Worm (Caenorhabditis elegans) whole organism, late embryonic: Measurements from ENCODE around the gene atat-2.

ENCODE experiments used
- C08G9.2 ChIP-seq: sonication (generic microtip); optimal IDR thresholded peaks from 2 replicates; lab custom pipeline; 2016; ENCODE audit warnings: mild to moderate bottlenecking, missing genetic modification characterization, moderate library complexity, missing compliant biosample characterization
- C38D4.7 ChIP-seq: fragments of 200-800 bp; sonication (Bioruptor generic); optimal IDR thresholded peaks from 2 replicates; lab custom pipeline; 2018; ENCODE audit warnings: mild to moderate bottlenecking, missing genetic modification characterization, moderate library complexity, missing compliant biosample characterization
- F13H6.1 ChIP-seq: sonication (generic microtip); optimal IDR thresholded peaks from 2 replicates; lab custom pipeline; 2016; ENCODE audit warnings: missing genetic modification characterization, missing compliant biosample characterization
- K02D7.2 ChIP-seq: sonication (generic microtip); optimal IDR thresholded peaks from 2 replicates; lab custom pipeline; 2017; ENCODE audit warnings: mild to moderate bottlenecking, missing genetic modification characterization, missing compliant biosample characterization
- T23F11.4 ChIP-seq: fragments of 200-800 bp; sonication (Bioruptor generic); optimal IDR thresholded peaks from 2 replicates; lab custom pipeline; 2018; ENCODE audit warnings: mild to moderate bottlenecking, missing genetic modification characterization, missing compliant biosample characterization
- ama-1 ChIP-seq: fragments of 150-350 bp; optimal IDR thresholded peaks from 2 replicates; lab custom pipeline; 2014
- ceh-14 ChIP-seq: sonication (generic microtip); optimal IDR thresholded peaks from 2 replicates; lab custom pipeline; 2016; ENCODE audit warnings: missing genotype, missing genetic modification characterization, missing compliant biosample characterization
- ceh-19 ChIP-seq: fragments of 200-800 bp; sonication (Bioruptor generic); optimal IDR thresholded peaks from 2 replicates; lab custom pipeline; 2018; ENCODE audit warnings: mild to moderate bottlenecking, missing genetic modification characterization, missing compliant biosample characterization
- ceh-2 ChIP-seq: sonication (generic microtip); optimal IDR thresholded peaks from 2 replicates; lab custom pipeline; 2016; ENCODE audit warnings: missing genotype, missing genetic modification characterization, missing compliant biosample characterization
- ceh-22 ChIP-seq: sonication (generic microtip); optimal IDR thresholded peaks from 2 replicates; lab custom pipeline; 2017; ENCODE audit warnings: missing biosample characterization, missing genetic modification characterization
- ceh-30 ChIP-seq: fragments of 150-350 bp; optimal IDR thresholded peaks from 2 replicates; lab custom pipeline; 2014; ENCODE audit warnings: missing biosample characterization, missing genetic modification characterization
- ceh-31 ChIP-seq: sonication (generic microtip); optimal IDR thresholded peaks from 2 replicates; lab custom pipeline; 2016; ENCODE audit warnings: missing genetic modification characterization, missing compliant biosample characterization
- ceh-34 ChIP-seq: sonication (generic microtip); optimal IDR thresholded peaks from 2 replicates; lab custom pipeline; 2016; ENCODE audit warnings: mild to moderate bottlenecking, missing genetic modification characterization, missing compliant biosample characterization
- ceh-45 ChIP-seq: fragments of 200-800 bp; sonication (Bioruptor generic); IDR thresholded peaks from 2 replicates; pipeline ENCODE4 v1.3.6; 2022; ENCODE audit warnings: missing genetic modification reagents, missing genetic modification characterization, missing compliant biosample characterization
- ceh-48 ChIP-seq: sonication (generic microtip); optimal IDR thresholded peaks from 2 replicates; lab custom pipeline; 2016; ENCODE audit warnings: missing genetic modification characterization, inconsistent platforms, missing compliant biosample characterization
- ceh-6 ChIP-seq: fragments of 200-800 bp; sonication (Bioruptor generic); optimal IDR thresholded peaks from 2 replicates; lab custom pipeline; 2018; ENCODE audit warnings: mild to moderate bottlenecking, missing genetic modification characterization, missing compliant biosample characterization
- dmd-4 ChIP-seq: sonication (generic microtip); optimal IDR thresholded peaks from 2 replicates; lab custom pipeline; 2016; ENCODE audit warnings: borderline replicate concordance, missing genetic modification characterization, missing compliant biosample characterization
- dve-1 ChIP-seq: sonication (generic microtip); optimal IDR thresholded peaks from 2 replicates; lab custom pipeline; 2017; ENCODE audit warnings: antibody characterized with exemption, mild to moderate bottlenecking, missing genetic modification characterization, missing compliant biosample characterization
- elt-2 ChIP-seq: sonication (generic microtip); optimal IDR thresholded peaks from 2 replicates; lab custom pipeline; 2016; ENCODE audit warnings: missing genetic modification reagents, missing genetic modification characterization, missing compliant biosample characterization
- ets-4 ChIP-seq: sonication (generic microtip); optimal IDR thresholded peaks from 2 replicates; lab custom pipeline; 2016; ENCODE audit warnings: missing genetic modification characterization, missing compliant biosample characterization
- eyg-1 ChIP-seq: sonication (generic microtip); optimal IDR thresholded peaks from 2 replicates; lab custom pipeline; 2016; ENCODE audit warnings: missing genotype, missing genetic modification characterization, missing compliant biosample characterization
- fax-1 ChIP-seq: sonication (generic microtip); optimal IDR thresholded peaks from 2 replicates; lab custom pipeline; 2016; ENCODE audit warnings: missing genotype, missing genetic modification characterization, missing compliant biosample characterization
- fkh-10 ChIP-seq: fragments of 150-350 bp; optimal IDR thresholded peaks from 2 replicates; lab custom pipeline; 2014; ENCODE audit warnings: missing biosample characterization, missing genetic modification reagents, missing genetic modification characterization
- fkh-6 ChIP-seq: sonication (generic microtip); optimal IDR thresholded peaks from 2 replicates; lab custom pipeline; 2016; ENCODE audit warnings: missing genetic modification characterization, missing compliant biosample characterization
- hlh-13 ChIP-seq: fragments of 200-800 bp; sonication (Bioruptor generic); optimal IDR thresholded peaks from 2 replicates; lab custom pipeline; 2018; ENCODE audit warnings: mild to moderate bottlenecking, missing genetic modification characterization, missing compliant biosample characterization
- hlh-15 ChIP-seq: sonication (generic microtip); optimal IDR thresholded peaks from 2 replicates; lab custom pipeline; 2016; ENCODE audit warnings: missing genetic modification characterization, missing compliant biosample characterization
- hlh-30 ChIP-seq: sonication (generic microtip); optimal IDR thresholded peaks from 2 replicates; lab custom pipeline; 2017; ENCODE audit warnings: antibody characterized with exemption, missing genetic modification characterization, missing compliant biosample characterization; ENCODE audit not compliant: insufficient read depth
- hlh-8 ChIP-seq: sonication (generic microtip); optimal IDR thresholded peaks from 2 replicates; lab custom pipeline; 2016; ENCODE audit warnings: missing genotype, missing genetic modification characterization, missing compliant biosample characterization
- lim-6 ChIP-seq: sonication (generic microtip); optimal IDR thresholded peaks from 2 replicates; lab custom pipeline; 2016; ENCODE audit warnings: missing genetic modification characterization, missing compliant biosample characterization
- lin-11 ChIP-seq: fragments of 200-800 bp; sonication (Bioruptor generic); optimal IDR thresholded peaks from 2 replicates; lab custom pipeline; 2018; ENCODE audit warnings: mild to moderate bottlenecking, missing genetic modification characterization, missing compliant biosample characterization
- madf-2 ChIP-seq: sonication (generic microtip); optimal IDR thresholded peaks from 2 replicates; lab custom pipeline; 2017; ENCODE audit warnings: missing genetic modification characterization, missing compliant biosample characterization
- nfya-1 ChIP-seq: sonication (generic microtip); optimal IDR thresholded peaks from 2 replicates; lab custom pipeline; 2017; ENCODE audit warnings: missing genetic modification characterization, mild to moderate bottlenecking, missing compliant biosample characterization, antibody characterized with exemption, moderate library complexity
- nhr-232 ChIP-seq: sonication (generic microtip); optimal IDR thresholded peaks from 2 replicates; lab custom pipeline; 2016; ENCODE audit warnings: missing genetic modification characterization, missing compliant biosample characterization
- npax-4 ChIP-seq: sonication (generic microtip); optimal IDR thresholded peaks from 2 replicates; lab custom pipeline; 2016; ENCODE audit warnings: missing genetic modification characterization, missing compliant biosample characterization
- odd-2 ChIP-seq: sonication (generic microtip); optimal IDR thresholded peaks from 2 replicates; lab custom pipeline; 2017; ENCODE audit warnings: antibody characterized with exemption, mild to moderate bottlenecking, missing genetic modification characterization, missing compliant biosample characterization
- pag-3 ChIP-seq: sonication (generic microtip); optimal IDR thresholded peaks from 2 replicates; lab custom pipeline; 2016; ENCODE audit warnings: missing compliant biosample characterization, missing genetic modification characterization, borderline replicate concordance
- pat-9 ChIP-seq: fragments of 200-800 bp; sonication (Bioruptor generic); optimal IDR thresholded peaks from 2 replicates; lab custom pipeline; 2018; ENCODE audit warnings: mild to moderate bottlenecking, missing genetic modification characterization, moderate library complexity, missing compliant biosample characterization
- pax-1 ChIP-seq: fragments of 150-350 bp; optimal IDR thresholded peaks from 2 replicates; lab custom pipeline; 2014; ENCODE audit warnings: missing biosample characterization, missing genetic modification characterization
- pha-2 ChIP-seq: sonication (generic microtip); optimal IDR thresholded peaks from 2 replicates; lab custom pipeline; 2017; ENCODE audit warnings: mild to moderate bottlenecking, missing genetic modification characterization, missing compliant biosample characterization
- pqm-1 ChIP-seq: sonication (generic microtip); optimal IDR thresholded peaks from 2 replicates; lab custom pipeline; 2016; ENCODE audit warnings: missing genetic modification characterization, missing compliant biosample characterization
- pros-1 ChIP-seq: fragments of 150-350 bp; optimal IDR thresholded peaks from 2 replicates; lab custom pipeline; 2014; ENCODE audit warnings: missing biosample characterization, missing genetic modification reagents, missing genetic modification characterization
- ref-2 ChIP-seq: sonication (generic microtip); optimal IDR thresholded peaks from 2 replicates; lab custom pipeline; 2016; ENCODE audit warnings: missing genetic modification characterization, missing compliant biosample characterization
- sdc-2 ChIP-seq: sonication (generic microtip); optimal IDR thresholded peaks from 2 replicates; lab custom pipeline; 2016; ENCODE audit warnings: missing genotype, missing genetic modification characterization, missing compliant biosample characterization
- sox-2 ChIP-seq: fragments of 200-800 bp; sonication (Bioruptor generic); IDR thresholded peaks from 2 replicates; pipeline ENCODE4 v1.3.6; 2022; ENCODE audit warnings: missing genetic modification reagents, missing genetic modification characterization, missing compliant biosample characterization
- sox-4 ChIP-seq: sonication (generic microtip); optimal IDR thresholded peaks from 2 replicates; lab custom pipeline; 2017; ENCODE audit warnings: mild to moderate bottlenecking, missing genetic modification characterization, inconsistent platforms, missing compliant biosample characterization
- syd-9 ChIP-seq: sonication (generic microtip); optimal IDR thresholded peaks from 2 replicates; lab custom pipeline; 2016; ENCODE audit warnings: mild to moderate bottlenecking, missing genetic modification characterization, moderate library complexity, missing compliant biosample characterization
- tbx-2 ChIP-seq: sonication (generic microtip); optimal IDR thresholded peaks from 2 replicates; lab custom pipeline; 2016; ENCODE audit warnings: missing genetic modification characterization, missing compliant biosample characterization
- unc-3 ChIP-seq, 2 experiments: fragments of 200-800 bp in 1 of 2; sonication (Bioruptor generic) in 1 of 2; sonication (generic microtip) in 1 of 2; conservative IDR thresholded peaks in 1 of 2; optimal IDR thresholded peaks in 1 of 2; 2 replicates each; pipeline versions ENCODE4 v1.3.6 to Lab custom; 2016 to 2022; ENCODE audit warnings: missing compliant biosample characterization in 2 of 2, missing genetic modification characterization in 2 of 2, missing genetic modification reagents in 1 of 2
- unc-42 ChIP-seq: sonication (generic microtip); optimal IDR thresholded peaks from 2 replicates; lab custom pipeline; 2016; ENCODE audit warnings: missing genotype, missing genetic modification characterization, missing compliant biosample characterization
- unc-55 ChIP-seq: sonication (generic microtip); optimal IDR thresholded peaks from 2 replicates; lab custom pipeline; 2017; ENCODE audit warnings: missing biosample characterization, missing genetic modification reagents, missing genetic modification characterization
- ztf-16 ChIP-seq: sonication (generic microtip); optimal IDR thresholded peaks from 2 replicates; lab custom pipeline; 2017; ENCODE audit warnings: missing genetic modification characterization, missing compliant biosample characterization

atat-2 gene

DNA sequence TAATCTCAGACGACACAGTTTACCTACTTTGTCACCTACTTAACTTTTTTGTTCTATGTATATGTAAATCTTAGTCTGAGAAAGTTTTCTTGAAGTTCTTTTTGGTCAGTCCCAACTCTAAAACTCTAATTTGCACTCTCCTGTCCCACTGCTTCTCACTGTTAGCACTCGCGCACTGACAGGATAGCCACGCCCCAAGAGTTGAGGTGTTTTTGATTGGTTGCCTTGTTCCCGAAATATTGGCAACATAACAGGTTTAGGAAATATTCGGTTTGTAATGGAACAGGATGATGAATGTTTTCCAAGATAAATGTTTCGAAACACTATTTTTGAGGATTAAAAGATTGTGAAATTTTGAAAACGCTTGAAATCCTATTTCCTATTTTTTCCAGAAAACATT lies 31.8 kb upstream of the atat-2 start:
- no peak for TF ChIP-seq fax-1 (tag; lab: Kevin White, UChicago)
- TF ChIP-seq nfya-1 (tag; lab: Kevin White, UChicago) = peak; percentile 46

DNA sequence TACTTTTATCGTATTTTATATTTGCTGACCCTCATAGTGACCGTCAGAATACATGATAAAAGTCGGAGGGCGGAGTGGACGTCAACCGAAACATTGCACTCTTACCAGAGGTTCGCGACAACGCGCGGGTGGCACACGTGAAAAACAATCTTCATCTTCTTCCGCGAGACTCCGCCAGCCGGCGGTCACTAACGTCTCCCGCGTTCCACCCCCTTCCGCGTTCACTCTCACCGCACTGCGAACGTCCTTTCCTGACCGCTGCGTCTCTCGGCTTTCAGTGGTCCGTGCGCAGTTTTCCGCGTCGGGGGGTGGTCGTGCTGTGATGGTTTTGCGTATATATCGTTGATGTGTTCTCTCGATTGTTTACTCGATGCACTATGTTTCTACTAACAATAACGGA lies 30.7 kb upstream of the atat-2 start:
- TF ChIP-seq ceh-19 (GFP tag; lab: Kevin White, UChicago) (peak; percentile 59), fkh-10 (GFP tag; lab: Kevin White, UChicago) (no peak), ref-2 (tag; lab: Kevin White, UChicago) (peak; percentile 61), ceh-31 (tag; lab: Kevin White, UChicago) (peak; percentile 51), ceh-2 (tag; lab: Kevin White, UChicago) (peak; percentile 42), ztf-16 (no peak), F13H6.1 (tag; lab: Kevin White, UChicago) (no peak), nhr-232 (peak; percentile 31), ceh-6 (GFP tag; lab: Kevin White, UChicago) (peak; percentile 22), madf-2 (tag; lab: Kevin White, UChicago) (no peak), syd-9 (tag; lab: Kevin White, UChicago) (peak; percentile 76), nfya-1 (tag; lab: Kevin White, UChicago) (peak; percentile 60), hlh-13 (GFP tag; lab: Kevin White, UChicago) (no peak), C38D4.7 (GFP tag; lab: Kevin White, UChicago) (no peak), sox-2 (no peak), ceh-14 (tag; lab: Kevin White, UChicago) (no peak), ama-1 (lab: Kevin White, UChicago) (no peak), lin-11 (tag; lab: Kevin White, UChicago) (no peak), sdc-2 (peak; percentile 64), ceh-45 (GFP tag; lab: Robert Waterston, UW) (no peak), dve-1 (tag; lab: Kevin White, UChicago) (no peak), eyg-1 (tag; lab: Kevin White, UChicago) (peak; percentile 31), pha-2 (tag; lab: Kevin White, UChicago) (no peak), odd-2 (tag; lab: Kevin White, UChicago) (no peak), npax-4 (no peak), fax-1 (tag; lab: Kevin White, UChicago) (no peak), ceh-30 (tag; lab: Kevin White, UChicago) (no peak), K02D7.2 (tag; lab: Kevin White, UChicago) (no peak), ceh-34 (tag; lab: Kevin White, UChicago) (peak; percentile 86), sox-4 (tag; lab: Kevin White, UChicago) (no peak), dmd-4 (tag; lab: Kevin White, UChicago) (peak; percentile 5), ceh-22 (tag; lab: Kevin White, UChicago) (no peak), hlh-15 (tag; lab: Kevin White, UChicago) (no peak), hlh-30 (tag; lab: Kevin White, UChicago) (no peak), pqm-1 (tag; lab: Kevin White, UChicago) (no peak), unc-42 (no peak), pros-1 (tag; lab: Kevin White, UChicago) (peak; percentile 78), C08G9.2 (tag; lab: Kevin White, UChicago) (no peak), fkh-6 (tag; lab: Kevin White, UChicago) (no peak), elt-2 (no peak), unc-3 (GFP tag; conservative IDR thresholded peaks at IDR 0.05; lab: Robert Waterston, UW) (no peak), unc-3 (tag; optimal IDR thresholded peaks at IDR 0.05; lab: Kevin White, UChicago) (no peak), pag-3 (tag; lab: Kevin White, UChicago) (no peak), tbx-2 (tag; lab: Kevin White, UChicago) (peak; percentile 61), lim-6 (tag; lab: Kevin White, UChicago) (no peak), ceh-48 (tag; lab: Kevin White, UChicago) (no peak), pax-1 (tag; lab: Kevin White, UChicago) (no peak), unc-55 (GFP tag; lab: Kevin White, UChicago) (peak; percentile 70), T23F11.4 (no peak), ets-4 (no peak), pat-9 (tag; lab: Kevin White, UChicago) (no peak), hlh-8 (tag; lab: Kevin White, UChicago) (peak; percentile 41)
